Worm (Caenorhabditis elegans) whole organism, young adult: ENCODE results near the gene C53B7.6.
"Not testable (repeated sequence)": the region's sequence is repeated elsewhere in the genome, so short reads cannot be mapped to it uniquely, and the experiment has no call there.

Experiments used
- B0035.1 ChIP-seq: sonication (generic microtip); optimal IDR thresholded peaks from 2 replicates; lab custom pipeline; 2016; ENCODE audit warnings: missing genetic modification characterization, mild to moderate bottlenecking, missing compliant biosample characterization, missing genotype, missing genetic modification reagents
- B0336.3 ChIP-seq: fragments of 200-800 bp; sonication (Bioruptor generic); IDR thresholded peaks from 2 replicates; pipeline ENCODE4 v1.3.6; 2022; ENCODE audit warnings: missing genetic modification characterization, missing compliant biosample characterization
- C06A6.2 ChIP-seq: fragments of 200-800 bp; sonication (Bioruptor generic); conservative IDR thresholded peaks from 2 replicates; pipeline ENCODE4 v1.3.6; 2022; ENCODE audit warnings: missing genetic modification characterization, missing compliant biosample characterization
- D2030.7 ChIP-seq: fragments of 200-800 bp; sonication (Bioruptor generic); IDR thresholded peaks from 2 replicates; pipeline ENCODE4 v1.3.6; 2022; ENCODE audit warnings: missing genetic modification reagents, missing genetic modification characterization, missing compliant biosample characterization
- F10E7.11 ChIP-seq: sonication (generic microtip); optimal IDR thresholded peaks from 2 replicates; lab custom pipeline; 2017; ENCODE audit warnings: mild to moderate bottlenecking, missing genetic modification characterization, moderate library complexity, missing compliant biosample characterization
- F33H1.4 ChIP-seq: fragments of 200-800 bp; sonication (Bioruptor generic); IDR thresholded peaks from 2 replicates; pipeline ENCODE4 v1.3.6; 2022; ENCODE audit warnings: missing genetic modification reagents, missing genetic modification characterization, missing compliant biosample characterization
- F49E8.2 ChIP-seq: sonication (generic microtip); optimal IDR thresholded peaks from 3 replicates; lab custom pipeline; 2017; ENCODE audit warnings: missing genetic modification characterization, mild to moderate bottlenecking, missing compliant biosample characterization, antibody characterized with exemption, moderate library complexity; ENCODE audit not compliant: insufficient read depth
- F57C9.4 ChIP-seq: sonication (generic microtip); optimal IDR thresholded peaks from 2 replicates; lab custom pipeline; 2017; ENCODE audit warnings: mild to moderate bottlenecking, missing genetic modification characterization, missing compliant biosample characterization
- K12H6.12 ChIP-seq: fragments of 200-800 bp; sonication (Bioruptor generic); optimal IDR thresholded peaks from 2 replicates; lab custom pipeline; 2018; ENCODE audit warnings: mild to moderate bottlenecking, missing genetic modification characterization, missing compliant biosample characterization
- Y53G8AR.9 ChIP-seq: fragments of 200-800 bp; sonication (Bioruptor generic); conservative IDR thresholded peaks from 2 replicates; pipeline ENCODE4 v1.3.6; 2022; ENCODE audit warnings: missing genetic modification reagents, missing genetic modification characterization, missing compliant biosample characterization
- Y56A3A.18 ChIP-seq: fragments of 200-800 bp; sonication (Bioruptor generic); IDR thresholded peaks from 2 replicates; pipeline ENCODE4 v1.3.6; 2022; ENCODE audit warnings: missing genetic modification reagents, missing genetic modification characterization, missing compliant biosample characterization
- aptf-3 ChIP-seq: fragments of 200-800 bp; sonication (Bioruptor generic); IDR thresholded peaks from 2 replicates; pipeline ENCODE4 v1.3.6; 2022; ENCODE audit warnings: missing genetic modification characterization, missing compliant biosample characterization
- athp-1 ChIP-seq: sonication (generic microtip); optimal IDR thresholded peaks from 2 replicates; lab custom pipeline; 2017; ENCODE audit warnings: mild to moderate bottlenecking, missing genetic modification characterization, missing compliant biosample characterization
- attf-3 ChIP-seq: fragments of 200-800 bp; sonication (Bioruptor generic); conservative IDR thresholded peaks from 2 replicates; pipeline ENCODE4 v1.3.6; 2022; ENCODE audit warnings: missing genetic modification reagents, missing genetic modification characterization, missing compliant biosample characterization
- bed-1 ChIP-seq: fragments of 200-800 bp; sonication (Bioruptor generic); IDR thresholded peaks from 2 replicates; pipeline ENCODE4 v1.3.6; 2022; ENCODE audit warnings: missing genetic modification reagents, missing genetic modification characterization, missing compliant biosample characterization
- cebp-1 ChIP-seq, 2 experiments: fragments of 200-800 bp in 1 of 2; sonication (Bioruptor generic) in 1 of 2; sonication (generic microtip) in 1 of 2; IDR thresholded peaks in 1 of 2; optimal IDR thresholded peaks in 1 of 2; 2 replicates each; pipeline versions ENCODE4 v1.3.6 to Lab custom; 2017 to 2022; ENCODE audit warnings: missing compliant biosample characterization in 2 of 2, missing genetic modification characterization in 2 of 2, mild to moderate bottlenecking in 1 of 2, missing genetic modification reagents in 1 of 2, moderate library complexity in 1 of 2
- cebp-2 ChIP-seq: fragments of 200-800 bp; sonication (Bioruptor generic); IDR thresholded peaks from 2 replicates; pipeline ENCODE4 v1.3.6; 2022; ENCODE audit warnings: missing genetic modification characterization, missing compliant biosample characterization
- ceh-100 ChIP-seq: fragments of 200-800 bp; sonication (Bioruptor generic); IDR thresholded peaks from 2 replicates; pipeline ENCODE4 v1.3.6; 2022; ENCODE audit warnings: missing genetic modification reagents, missing genetic modification characterization, missing compliant biosample characterization
- ceh-40 ChIP-seq: fragments of 200-800 bp; sonication (Bioruptor generic); IDR thresholded peaks from 2 replicates; pipeline ENCODE4 v1.3.6; 2022; ENCODE audit warnings: missing genetic modification characterization, missing compliant biosample characterization
- ceh-58 ChIP-seq: fragments of 200-800 bp; sonication (Bioruptor generic); IDR thresholded peaks from 2 replicates; pipeline ENCODE4 v1.3.6; 2022; ENCODE audit warnings: missing genetic modification characterization, missing compliant biosample characterization
- dox-1 ChIP-seq: fragments of 200-800 bp; sonication (Bioruptor generic); IDR thresholded peaks from 2 replicates; pipeline ENCODE4 v1.3.6; 2022; ENCODE audit warnings: missing genetic modification reagents, missing genetic modification characterization, missing compliant biosample characterization
- egrh-3 ChIP-seq: fragments of 200-800 bp; sonication (Bioruptor generic); IDR thresholded peaks from 2 replicates; pipeline ENCODE4 v1.3.6; 2022; ENCODE audit warnings: missing genetic modification reagents, missing genetic modification characterization, missing compliant biosample characterization
- ets-4 ChIP-seq: fragments of 200-800 bp; sonication (Bioruptor generic); optimal IDR thresholded peaks from 2 replicates; lab custom pipeline; 2018; ENCODE audit warnings: mild to moderate bottlenecking, missing genetic modification characterization, missing compliant biosample characterization
- hlh-26 ChIP-seq: fragments of 200-800 bp; sonication (Bioruptor generic); conservative IDR thresholded peaks from 2 replicates; pipeline ENCODE4 v1.3.6; 2022; ENCODE audit warnings: missing genetic modification reagents, missing genetic modification characterization, missing compliant biosample characterization
- hmg-20 ChIP-seq: fragments of 200-800 bp; sonication (Bioruptor generic); IDR thresholded peaks from 2 replicates; pipeline ENCODE4 v1.3.6; 2022; ENCODE audit warnings: missing genetic modification reagents, missing genetic modification characterization, missing compliant biosample characterization
- lin-26 ChIP-seq: fragments of 200-800 bp; sonication (Bioruptor generic); IDR thresholded peaks from 2 replicates; pipeline ENCODE4 v1.3.6; 2022; ENCODE audit warnings: missing genetic modification reagents, missing genetic modification characterization, missing compliant biosample characterization
- lir-1 ChIP-seq: fragments of 200-800 bp; sonication (Bioruptor generic); conservative IDR thresholded peaks from 2 replicates; pipeline ENCODE4 v1.3.6; 2022; ENCODE audit warnings: missing genetic modification reagents, missing genetic modification characterization, missing compliant biosample characterization
- lsl-1 ChIP-seq: fragments of 200-800 bp; sonication (Bioruptor generic); optimal IDR thresholded peaks from 2 replicates; lab custom pipeline; 2018; ENCODE audit warnings: mild to moderate bottlenecking, missing genetic modification characterization, moderate library complexity, missing compliant biosample characterization
- madf-10 ChIP-seq: sonication (generic microtip); optimal IDR thresholded peaks from 2 replicates; lab custom pipeline; 2016; ENCODE audit warnings: mild to moderate bottlenecking, missing genetic modification characterization, missing compliant biosample characterization
- mcd-1 ChIP-seq: fragments of 200-800 bp; sonication (Bioruptor generic); IDR thresholded peaks from 2 replicates; pipeline ENCODE4 v1.3.6; 2022; ENCODE audit warnings: missing genetic modification reagents, missing genetic modification characterization, missing compliant biosample characterization
- mel-28 ChIP-seq: sonication (generic microtip); optimal IDR thresholded peaks from 2 replicates; lab custom pipeline; 2016; ENCODE audit warnings: borderline replicate concordance, mild to moderate bottlenecking, missing genetic modification characterization, missing compliant biosample characterization
- nfyb-1 ChIP-seq: fragments of 200-800 bp; sonication (Bioruptor generic); IDR thresholded peaks from 2 replicates; pipeline ENCODE4 v1.3.6; 2022; ENCODE audit warnings: missing genetic modification reagents, missing genetic modification characterization, missing compliant biosample characterization
- nhr-179 ChIP-seq: sonication (generic microtip); optimal IDR thresholded peaks from 2 replicates; lab custom pipeline; 2016; ENCODE audit warnings: mild to moderate bottlenecking, missing genetic modification characterization, missing compliant biosample characterization
- pha-4 ChIP-seq: fragments of 150-350 bp; sonication (generic microtip); optimal IDR thresholded peaks from 2 replicates; lab custom pipeline; 2014; ENCODE audit warnings: missing biosample characterization, missing genetic modification reagents, missing genetic modification characterization
- rec-8 ChIP-seq, 2 experiments: sonication (generic microtip); optimal IDR thresholded peaks; 2 replicates each; lab custom pipeline; 2016; ENCODE audit warnings: mild to moderate bottlenecking in 2 of 2, missing genetic modification characterization in 2 of 2, missing genetic modification reagents in 2 of 2, missing genotype in 2 of 2, missing biosample characterization in 1 of 2, missing compliant biosample characterization in 1 of 2, moderate library complexity in 1 of 2
- repo-1 ChIP-seq: sonication (generic microtip); optimal IDR thresholded peaks from 2 replicates; lab custom pipeline; 2017; ENCODE audit warnings: mild to moderate bottlenecking, missing genetic modification characterization, missing compliant biosample characterization
- tbx-9 ChIP-seq: sonication (generic microtip); optimal IDR thresholded peaks from 2 replicates; lab custom pipeline; 2016; ENCODE audit warnings: borderline replicate concordance, missing genetic modification characterization, inconsistent platforms, missing compliant biosample characterization
- ztf-22 ChIP-seq: fragments of 200-800 bp; sonication (Bioruptor generic); optimal IDR thresholded peaks from 2 replicates; lab custom pipeline; 2018; ENCODE audit warnings: mild to moderate bottlenecking, missing genetic modification characterization, moderate library complexity, missing compliant biosample characterization
- ztf-25 ChIP-seq: fragments of 200-800 bp; sonication (Bioruptor generic); IDR thresholded peaks from 2 replicates; pipeline ENCODE4 v1.3.6; 2022; ENCODE audit warnings: missing genetic modification reagents, missing genetic modification characterization, missing compliant biosample characterization
- ztf-26 ChIP-seq: sonication (generic microtip); optimal IDR thresholded peaks from 2 replicates; lab custom pipeline; 2017; ENCODE audit warnings: missing genetic modification characterization, missing compliant biosample characterization
- ztf-3 ChIP-seq: fragments of 200-800 bp; sonication (Bioruptor generic); optimal IDR thresholded peaks from 2 replicates; lab custom pipeline; 2018; ENCODE audit warnings: mild to moderate bottlenecking, missing genetic modification characterization, missing compliant biosample characterization

C53B7.6 gene

ce11 chrX:6868669-6869068, at the start of gene C53B7.6:
Gene C53B7.6 (minus strand): TSS chrX:6868769.
- not testable (repeated sequence) for TF ChIP-seq ceh-40 (GFP tag; lab: Robert Waterston, UW); ztf-3 (GFP tag; lab: Kevin White, UChicago); bed-1 (GFP tag; lab: Robert Waterston, UW)

DNA sequence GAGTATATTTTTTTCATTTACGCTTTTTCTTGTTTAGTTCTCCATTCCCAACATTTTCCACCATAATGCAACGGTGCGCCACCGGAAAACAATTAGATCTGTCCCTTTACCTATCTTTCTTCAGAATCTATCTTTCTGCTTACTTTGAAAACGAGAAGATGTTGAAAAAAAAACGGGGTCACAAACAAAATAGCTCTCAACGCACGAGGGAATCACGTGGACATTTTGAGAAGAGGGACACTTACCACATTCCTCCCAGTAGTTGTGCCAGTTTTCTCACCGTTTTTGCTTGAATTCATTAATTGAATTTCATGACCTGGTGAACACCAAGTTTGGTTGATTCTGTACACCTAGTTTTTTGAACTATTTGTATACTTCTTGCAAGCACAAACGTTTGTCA, 47.6 kb upstream of the C53B7.6 start:
- TF ChIP-seq ztf-26 (tag; lab: Kevin White, UChicago) (no peak), Y53G8AR.9 (GFP tag; lab: Robert Waterston, UW) (no peak), ztf-25 (GFP tag; lab: Robert Waterston, UW) (no peak), ets-4 (GFP tag; lab: Kevin White, UChicago) (no peak), lin-26 (GFP tag; lab: Robert Waterston, UW) (no peak), F10E7.11 (tag; lab: Kevin White, UChicago) (no peak), mcd-1 (GFP tag; lab: Robert Waterston, UW) (no peak), D2030.7 (no peak), B0035.1 (tag; lab: Kevin White, UChicago) (no peak), Y56A3A.18 (no peak), aptf-3 (no peak)

ce11 chrX:6915279-6915678, 46.7 kb upstream of the C53B7.6 start:
- TF ChIP-seq repo-1 (tag; lab: Kevin White, UChicago) (no peak), K12H6.12 (tag; lab: Kevin White, UChicago) (no peak), tbx-9 (tag; lab: Kevin White, UChicago) (no peak), F33H1.4 (GFP tag; lab: Robert Waterston, UW) (no peak), egrh-3 (GFP tag; lab: Robert Waterston, UW) (no peak), F10E7.11 (tag; lab: Kevin White, UChicago) (no peak), rec-8 (tag; optimal IDR thresholded peaks at IDR 0.05; lab: Kevin White, UChicago) (no peak), F57C9.4 (tag; lab: Kevin White, UChicago) (no peak), D2030.7 (no peak), lsl-1 (GFP tag; lab: Kevin White, UChicago) (no peak), mel-28 (tag; lab: Kevin White, UChicago) (no peak), hmg-20 (no peak), ztf-25 (GFP tag; lab: Robert Waterston, UW) (no peak), lir-1 (GFP tag; lab: Robert Waterston, UW) (no peak)
- TF ChIP-seq, all 124 proteins: peak for 0

ce11 chrX:6913989-6914388, 45.4 kb upstream of the C53B7.6 start, which contains the start of gene nhx-4:
Gene nhx-4 (plus strand): TSS chrX:6914289.
- TF ChIP-seq nfyb-1 (GFP tag; lab: Robert Waterston, UW) (no peak), cebp-1 (GFP tag; IDR thresholded peaks at IDR 0.05; lab: Robert Waterston, UW) (no peak), cebp-1 (tag; optimal IDR thresholded peaks at IDR 0.05; lab: Kevin White, UChicago) (no peak), ceh-100 (no peak)

DNA sequence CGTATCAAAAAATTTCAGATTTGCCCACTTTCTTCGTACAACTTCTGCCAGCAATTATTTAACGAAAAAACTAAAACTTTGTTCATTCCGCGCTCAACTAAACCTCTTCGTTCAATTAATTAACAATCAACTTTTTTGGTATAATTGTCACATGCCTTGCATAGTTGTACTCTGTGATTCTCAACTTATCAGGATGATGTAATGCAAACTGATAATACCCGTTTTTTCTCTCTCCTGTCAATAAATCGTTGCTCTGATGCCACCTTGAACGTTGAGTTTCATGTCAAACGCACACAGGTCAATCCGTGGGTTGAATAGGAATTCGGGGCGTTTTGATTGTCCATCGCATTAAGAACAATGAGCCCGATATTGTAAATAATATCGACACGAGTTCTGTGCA, 37.0 kb upstream of the C53B7.6 start:
- TF ChIP-seq Y53G8AR.9 (GFP tag; lab: Robert Waterston, UW) (no peak), C06A6.2 (GFP tag; lab: Robert Waterston, UW) (no peak), hlh-26 (GFP tag; lab: Robert Waterston, UW) (no peak), nhr-179 (tag; lab: Kevin White, UChicago) (no peak), pha-4 (tag; lab: Kevin White, UChicago) (peak; percentile 22), attf-3 (GFP tag; lab: Robert Waterston, UW) (no peak), dox-1 (GFP tag; lab: Robert Waterston, UW) (no peak), F49E8.2 (tag; lab: Kevin White, UChicago) (no peak), cebp-1 (GFP tag; IDR thresholded peaks at IDR 0.05; lab: Robert Waterston, UW) (no peak), cebp-1 (tag; optimal IDR thresholded peaks at IDR 0.05; lab: Kevin White, UChicago) (peak; percentile 41), lir-1 (GFP tag; lab: Robert Waterston, UW) (0 out of 2 replicates have a peak, but pooled peaks have one; percentile 14), repo-1 (tag; lab: Kevin White, UChicago) (no peak), ceh-58 (GFP tag; lab: Robert Waterston, UW) (no peak), bed-1 (GFP tag; lab: Robert Waterston, UW) (no peak), ztf-22 (GFP tag; lab: Kevin White, UChicago) (peak; percentile 37), B0336.3 (GFP tag; lab: Robert Waterston, UW) (no peak), madf-10 (tag; lab: Kevin White, UChicago) (no peak), athp-1 (tag; lab: Kevin White, UChicago) (no peak), cebp-2 (GFP tag; lab: Robert Waterston, UW) (no peak), ets-4 (GFP tag; lab: Kevin White, UChicago) (peak; percentile 13)
